Fruit fly (Drosophila melanogaster) whole organism, pupa: ENCODE data around the gene dsx.

Source experiments
- CG10348 ChIP-seq: fragments of 200-800 bp; sonication (Bioruptor generic); IDR thresholded peaks from 2 replicates; pipeline ENCODE4 v1.3.6; 2022; ENCODE audit warnings: missing biosample characterization, missing genetic modification characterization
- CG12605 ChIP-seq: fragments of 200-800 bp; sonication (Bioruptor generic); IDR thresholded peaks from 2 replicates; pipeline ENCODE4 v1.3.6; 2022; ENCODE audit warnings: missing biosample characterization, missing genetic modification characterization
- CG13204 ChIP-seq: fragments of 200-800 bp; sonication (Bioruptor generic); optimal IDR thresholded peaks from 2 replicates; lab custom pipeline; 2018; ENCODE audit warnings: missing biosample characterization, mild to moderate bottlenecking, missing genetic modification characterization, moderate library complexity
- CG14655 ChIP-seq: fragments of 200-800 bp; sonication (Bioruptor generic); optimal IDR thresholded peaks from 3 replicates; lab custom pipeline; 2017; ENCODE audit warnings: mild to moderate bottlenecking, missing biosample characterization, missing genetic modification reagents, missing genetic modification characterization
- CG15710 ChIP-seq: fragments of 200-800 bp; sonication (Bioruptor generic); optimal IDR thresholded peaks from 2 replicates; lab custom pipeline; 2018; ENCODE audit warnings: missing biosample characterization, mild to moderate bottlenecking, missing genetic modification characterization, moderate library complexity
- CG17806 ChIP-seq: fragments of 200-800 bp; sonication (Bioruptor generic); optimal IDR thresholded peaks from 2 replicates; lab custom pipeline; 2018; ENCODE audit warnings: missing biosample characterization, mild to moderate bottlenecking, missing genetic modification characterization, moderate library complexity
- CG32121 ChIP-seq: fragments of 200-800 bp; sonication (Bioruptor generic); IDR thresholded peaks from 2 replicates; pipeline ENCODE4 v1.3.6; 2022; ENCODE audit warnings: missing biosample characterization, missing genetic modification characterization
- CG34367 ChIP-seq: fragments of 200-800 bp; sonication (Bioruptor generic); optimal IDR thresholded peaks from 2 replicates; lab custom pipeline; 2018; ENCODE audit warnings: missing biosample characterization, mild to moderate bottlenecking, missing genetic modification characterization
- CG4496 ChIP-seq: fragments of 200-800 bp; sonication (Bioruptor generic); IDR thresholded peaks from 3 replicates; pipeline ENCODE4 v1.3.6; 2022; ENCODE audit warnings: missing biosample characterization, missing genetic modification characterization
- CG8159 ChIP-seq: fragments of 200-800 bp; sonication (Bioruptor generic); optimal IDR thresholded peaks from 3 replicates; lab custom pipeline; 2018; ENCODE audit warnings: missing biosample characterization, mild to moderate bottlenecking, missing genetic modification characterization, moderate library complexity
- CG8301 ChIP-seq: fragments of 200-800 bp; sonication (Bioruptor generic); optimal IDR thresholded peaks from 2 replicates; lab custom pipeline; 2018; ENCODE audit warnings: missing biosample characterization, mild to moderate bottlenecking, missing genetic modification characterization
- CG9948 ChIP-seq: fragments of 200-800 bp; sonication (Bioruptor generic); optimal IDR thresholded peaks from 2 replicates; lab custom pipeline; 2018; ENCODE audit warnings: missing biosample characterization, mild to moderate bottlenecking, missing genetic modification characterization, moderate library complexity
- D1 ChIP-seq: fragments of 200-800 bp; sonication (Bioruptor generic); optimal IDR thresholded peaks from 2 replicates; lab custom pipeline; 2018; ENCODE audit warnings: missing biosample characterization, mild to moderate bottlenecking, missing genetic modification characterization, moderate library complexity
- EcR ChIP-seq: fragments of 200-800 bp; sonication (Bioruptor generic); optimal IDR thresholded peaks from 3 replicates; lab custom pipeline; 2019; ENCODE audit warnings: missing biosample characterization, missing genetic modification characterization, mild to moderate bottlenecking, moderate library complexity, missing genetic modification reagents
- Ets98B ChIP-seq: fragments of 200-800 bp; sonication (Bioruptor generic); IDR thresholded peaks from 2 replicates; pipeline ENCODE4 v1.3.6; 2022; ENCODE audit warnings: missing biosample characterization, missing genetic modification characterization
- Pif1A ChIP-seq: fragments of 200-800 bp; sonication (Bioruptor generic); optimal IDR thresholded peaks from 3 replicates; lab custom pipeline; 2016; ENCODE audit warnings: missing biosample characterization, missing genetic modification characterization
- Pif1B ChIP-seq: fragments of 200-800 bp; sonication (Bioruptor generic); optimal IDR thresholded peaks from 3 replicates; lab custom pipeline; 2016; ENCODE audit warnings: missing biosample characterization, missing genetic modification characterization
- Snoo ChIP-seq: fragments of 200-800 bp; sonication (Bioruptor generic); optimal IDR thresholded peaks from 3 replicates; lab custom pipeline; 2017; ENCODE audit warnings: missing biosample characterization, mild to moderate bottlenecking, missing genetic modification characterization, inconsistent platforms
- fd96Ca ChIP-seq: fragments of 200-800 bp; sonication (Bioruptor generic); IDR thresholded peaks from 3 replicates; pipeline ENCODE4 v1.3.6; 2022; ENCODE audit warnings: missing biosample characterization, missing genetic modification characterization
- gl ChIP-seq: fragments of 200-800 bp; sonication (Bioruptor generic); optimal IDR thresholded peaks from 2 replicates; lab custom pipeline; 2018; ENCODE audit warnings: missing biosample characterization, mild to moderate bottlenecking, missing genetic modification characterization
- rn ChIP-seq: fragments of 200-800 bp; sonication (Bioruptor generic); IDR thresholded peaks from 2 replicates; pipeline ENCODE4 v1.3.6; 2022; ENCODE audit warnings: missing biosample characterization, missing genetic modification characterization

dsx gene

DNA sequence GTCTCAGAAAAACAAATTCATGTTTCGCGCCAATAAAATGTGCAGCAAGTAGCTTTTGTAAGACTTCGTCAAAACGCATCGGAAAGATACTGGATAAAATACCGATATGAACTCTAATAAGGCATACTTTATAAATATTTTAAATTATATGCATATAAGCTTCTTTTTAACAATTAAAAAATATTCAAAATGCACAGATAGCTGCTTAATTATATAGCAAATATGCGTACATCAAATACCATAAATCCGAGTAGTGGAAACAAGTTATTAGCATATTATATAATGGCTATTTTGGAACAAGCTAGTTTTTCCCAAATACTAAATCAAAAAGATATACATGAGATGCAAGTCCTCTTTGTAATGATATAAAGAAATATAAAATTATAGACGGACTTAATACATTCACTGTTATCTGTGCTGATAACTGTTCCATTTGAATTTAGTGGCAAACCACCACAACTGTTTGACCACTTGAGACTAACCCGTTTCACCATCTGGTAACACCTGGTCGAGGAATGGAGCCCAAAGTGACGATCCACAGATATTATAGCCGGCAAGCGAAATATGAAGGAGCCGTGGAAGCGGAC is 32.4 kb upstream of the dsx start, which contains the start of gene PIG-H:
Gene PIG-H, plus strand, starts transcription at position 303 of the 587 bp plus-strand sequence.
- TF ChIP-seq CG8301 = no peak
- no peak for TF ChIP-seq Snoo (tag; lab: Kevin White, UChicago)
- no peak for TF ChIP-seq EcR
- no peak for TF ChIP-seq rn (GFP tag; lab: Robert Waterston, UW)

DNA sequence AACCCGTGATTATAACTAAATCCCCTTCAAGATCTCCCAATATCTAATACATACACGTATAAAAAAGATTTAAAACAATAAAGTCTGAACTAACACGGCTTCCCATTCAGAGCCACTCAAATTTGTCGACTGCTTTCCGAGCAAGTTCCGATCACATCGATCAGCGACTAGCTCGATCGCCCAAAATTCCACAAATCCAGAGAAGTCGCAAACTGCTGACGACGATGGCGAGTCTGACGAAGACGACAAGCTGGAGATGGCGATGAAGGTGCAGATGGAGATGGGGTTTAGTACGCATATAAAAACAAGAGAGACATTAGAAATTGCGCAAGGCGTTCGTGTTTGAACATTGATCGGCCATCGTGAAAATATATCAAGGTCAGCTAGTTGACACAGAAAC is 31.6 kb upstream of the dsx start:
- TF ChIP-seq CG8301 = no peak
- TF ChIP-seq CG14655 = no peak
- no peak for TF ChIP-seq CG17806
- TF ChIP-seq gl (tag; lab: Kevin White, UChicago) = no peak
- no peak for TF ChIP-seq CG15710
- TF ChIP-seq CG8159 (tag; lab: Kevin White, UChicago) = no peak
- no peak for TF ChIP-seq EcR

DNA sequence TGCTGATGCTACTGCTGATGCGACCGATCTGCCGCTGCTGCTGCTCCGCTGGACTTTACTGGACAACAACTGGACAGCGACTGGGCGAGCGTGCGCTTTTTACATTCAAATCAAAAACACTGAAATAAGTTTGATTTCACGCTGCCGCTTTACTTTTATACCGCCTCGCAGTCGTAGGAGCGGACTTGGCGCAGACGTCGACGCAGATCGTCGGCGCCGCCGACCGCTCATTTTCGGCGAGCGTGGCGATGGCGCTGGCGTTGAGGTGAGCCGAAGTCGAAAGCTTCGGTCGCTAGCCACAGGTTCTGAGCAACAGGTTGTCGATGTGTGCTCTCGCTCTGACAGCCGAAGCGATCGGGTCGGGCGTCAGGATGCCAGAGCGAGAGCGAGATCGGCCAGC is 28.5 kb upstream of the dsx start, which contains the start of gene Elovl7:
Gene Elovl7, minus strand, starts transcription at position 131 of the 400 bp plus-strand sequence.
- TF ChIP-seq EcR (peak; percentile 41), CG15710 (no peak), CG13204 (GFP tag; lab: Kevin White, UChicago) (peak; percentile 93), rn (GFP tag; lab: Robert Waterston, UW) (no peak), gl (tag; lab: Kevin White, UChicago) (no peak), CG14655 (no peak), Snoo (tag; lab: Kevin White, UChicago) (no peak)

DNA sequence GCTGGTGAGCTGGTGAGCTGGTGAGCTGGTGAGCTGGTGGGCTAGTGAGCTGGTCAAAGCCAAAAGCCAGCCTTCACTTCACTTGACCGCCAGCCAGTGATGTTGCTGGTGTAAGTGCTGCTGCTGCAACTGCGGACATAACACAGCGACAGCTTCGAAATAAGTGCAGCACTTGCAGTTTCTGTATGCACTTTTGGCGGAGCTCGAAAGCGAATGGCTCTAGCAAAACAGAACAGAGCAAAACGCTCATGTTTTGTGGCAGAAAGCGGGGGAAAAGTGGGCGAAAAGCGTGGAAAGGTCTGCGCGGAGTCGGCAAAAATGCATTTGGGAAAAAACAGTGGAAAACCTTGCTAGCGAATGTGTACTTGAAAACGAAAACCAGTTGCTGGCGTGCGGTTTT is 27.4 kb upstream of the dsx start:
- no peak for TF ChIP-seq Pif1B (GFP tag; lab: Kevin White, UChicago)
- TF ChIP-seq D1 = no peak
- TF ChIP-seq CG14655 = no peak
- TF ChIP-seq CG4496 (GFP tag; lab: Robert Waterston, UW) = no peak
- TF ChIP-seq fd96Ca (GFP tag; lab: Robert Waterston, UW) = no peak
- TF ChIP-seq Snoo (tag; lab: Kevin White, UChicago) = no peak
- TF ChIP-seq CG32121 = no peak
- no peak for TF ChIP-seq CG12605 (GFP tag; lab: Robert Waterston, UW)
- TF ChIP-seq CG17806 = no peak
- no peak for TF ChIP-seq EcR
- no peak for TF ChIP-seq CG34367
- TF ChIP-seq gl (tag; lab: Kevin White, UChicago) = no peak

DNA sequence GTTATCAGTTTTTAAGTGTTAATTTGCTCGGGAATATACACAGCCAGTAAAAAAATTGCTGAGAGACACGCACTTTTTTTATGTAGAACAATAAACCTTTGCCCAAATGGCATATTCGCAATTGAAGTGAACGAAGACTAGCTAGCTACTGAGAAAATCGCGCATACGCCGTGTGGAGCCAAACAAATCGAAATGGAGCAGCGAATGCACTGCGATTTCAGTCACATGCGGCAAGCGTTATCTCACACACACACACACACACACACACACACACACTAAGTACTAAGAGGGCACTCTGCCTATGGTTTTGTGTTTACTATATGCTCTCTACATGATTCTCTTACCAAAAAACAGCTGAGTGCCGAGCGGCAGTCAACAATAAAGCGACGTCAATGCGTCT is 26.3 kb upstream of the dsx start:
- no peak for TF ChIP-seq gl (tag; lab: Kevin White, UChicago)
- TF ChIP-seq CG13204 (GFP tag; lab: Kevin White, UChicago) = no peak
- TF ChIP-seq CG17806 = no peak
- TF ChIP-seq, all 21 proteins: peak for 0

DNA sequence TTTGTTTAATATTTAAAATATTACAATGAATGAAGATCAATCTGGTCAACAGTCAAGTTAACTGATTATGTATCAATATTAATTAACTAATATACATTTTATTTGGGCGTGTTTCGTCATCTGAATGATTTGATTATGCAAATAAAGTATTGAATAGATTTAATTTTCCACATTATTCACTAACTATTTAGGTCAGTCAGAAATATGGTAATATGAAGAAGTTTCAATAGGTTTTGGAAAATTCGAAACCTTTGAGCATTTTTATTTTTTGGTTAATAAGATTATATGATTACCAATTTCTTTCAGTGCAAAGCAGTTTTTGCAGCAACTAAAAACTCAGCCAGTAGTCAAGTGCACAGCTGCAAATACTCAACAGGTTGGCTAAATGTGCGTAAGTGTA is 24.9 kb upstream of the dsx start:
- TF ChIP-seq CG14655 = peak; percentile 38
- peak; percentile 24; the same call in 1 of the 2 replicates for TF ChIP-seq CG32121
- TF ChIP-seq CG15710 = no peak
- TF ChIP-seq CG8159 (tag; lab: Kevin White, UChicago) = peak; percentile 7
- peak; percentile 48 for TF ChIP-seq CG8301
- no peak for TF ChIP-seq CG17806
- TF ChIP-seq CG4496 (GFP tag; lab: Robert Waterston, UW) = peak; percentile 55; the same call in 2 of the 3 replicates
- TF ChIP-seq CG10348 (GFP tag; lab: Robert Waterston, UW) = no peak
- TF ChIP-seq, all 21 proteins: peak for 5

DNA sequence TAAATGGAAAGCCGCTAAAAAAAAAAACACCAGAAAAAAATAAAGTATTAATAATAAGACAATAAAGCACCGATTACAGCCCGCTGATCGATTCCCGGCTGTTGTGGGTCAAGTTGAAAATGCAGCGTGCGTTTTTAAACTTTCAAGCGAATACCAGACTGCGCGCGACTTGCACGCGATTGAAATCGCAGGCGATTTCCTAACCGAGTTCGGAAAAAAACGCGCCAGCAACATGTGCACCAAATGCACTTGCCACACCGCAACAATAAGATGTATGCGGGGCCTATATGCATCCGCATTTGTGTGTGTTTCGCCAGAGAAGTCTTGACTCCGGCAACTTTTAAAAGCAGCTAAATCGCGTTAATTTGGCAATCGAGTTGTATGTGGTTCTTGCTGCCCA is 24.2 kb upstream of the dsx start:
- TF ChIP-seq CG8301 (no peak), rn (GFP tag; lab: Robert Waterston, UW) (no peak), CG4496 (GFP tag; lab: Robert Waterston, UW) (0 out of 3 replicates have a peak, but pooled peaks have one; percentile 8), gl (tag; lab: Kevin White, UChicago) (no peak), CG14655 (no peak)

DNA sequence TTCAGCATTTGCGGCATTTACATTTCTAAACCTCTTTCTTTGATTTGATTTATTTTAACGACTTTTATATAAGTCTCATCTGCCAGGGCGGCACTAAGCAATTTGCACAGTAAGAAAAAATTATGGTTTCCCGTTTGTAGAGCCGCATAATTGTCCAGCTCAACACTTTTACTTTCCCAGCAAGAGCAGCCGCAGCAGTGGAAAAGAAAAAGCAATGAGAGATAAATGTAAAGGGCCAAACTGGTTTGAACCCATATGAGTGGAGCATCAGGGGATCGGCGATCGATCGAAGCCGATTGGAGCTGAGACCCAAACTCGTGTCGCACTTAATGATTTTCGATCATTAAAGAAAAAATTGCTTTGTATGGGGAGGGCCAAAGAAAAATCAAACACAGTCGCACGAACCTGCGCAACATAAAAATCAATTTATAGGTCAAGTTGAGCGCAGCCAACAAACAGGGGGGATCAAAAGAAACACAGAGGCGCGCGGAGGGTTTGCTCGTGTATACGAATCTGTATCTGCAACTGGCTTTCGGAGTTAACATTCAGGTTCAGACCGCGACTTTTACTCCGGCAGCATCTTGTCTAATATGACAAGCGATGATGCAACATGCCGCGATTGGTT is 23.7 kb upstream of the dsx start:
- TF ChIP-seq EcR (peak; percentile 13), CG17806 (no peak), CG8301 (no peak), CG10348 (GFP tag; lab: Robert Waterston, UW) (no peak), Pif1B (GFP tag; lab: Kevin White, UChicago) (no peak), CG12605 (GFP tag; lab: Robert Waterston, UW) (no peak), Snoo (tag; lab: Kevin White, UChicago) (no peak), CG32121 (no peak), CG13204 (GFP tag; lab: Kevin White, UChicago) (no peak), fd96Ca (GFP tag; lab: Robert Waterston, UW) (0 out of 3 replicates have a peak, but pooled peaks have one; percentile 14)

DNA sequence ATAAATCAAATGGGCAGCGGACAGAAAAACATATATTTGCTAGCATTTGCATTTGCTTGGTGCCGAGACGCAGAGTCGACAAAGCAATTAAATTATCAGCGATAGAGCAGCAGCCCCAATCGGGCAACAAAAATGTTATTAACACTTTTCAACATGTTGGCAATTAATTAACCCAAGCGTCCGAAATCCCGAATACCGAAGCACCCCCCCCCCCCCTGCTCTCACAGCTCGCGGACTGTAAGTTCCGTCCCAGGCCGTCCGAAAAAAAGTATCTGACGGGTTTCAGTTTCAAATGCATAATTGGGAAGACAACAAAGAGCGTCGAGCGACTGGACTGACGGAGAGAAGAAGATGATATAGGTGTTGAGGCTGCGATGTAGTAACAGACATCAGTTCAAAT is 23.0 kb upstream of the dsx start:
- TF ChIP-seq Pif1A (GFP tag; lab: Kevin White, UChicago) (no peak), fd96Ca (GFP tag; lab: Robert Waterston, UW) (no peak), Snoo (tag; lab: Kevin White, UChicago) (no peak), CG8159 (tag; lab: Kevin White, UChicago) (no peak), Ets98B (no peak), D1 (no peak), CG4496 (GFP tag; lab: Robert Waterston, UW) (no peak), CG14655 (no peak), CG9948 (tag; lab: Kevin White, UChicago) (no peak), CG8301 (no peak), CG10348 (GFP tag; lab: Robert Waterston, UW) (no peak), CG17806 (no peak), rn (GFP tag; lab: Robert Waterston, UW) (no peak), EcR (no peak), Pif1B (GFP tag; lab: Kevin White, UChicago) (no peak), CG34367 (no peak), gl (tag; lab: Kevin White, UChicago) (no peak), CG32121 (no peak)
